Worm (Caenorhabditis elegans) whole organism, early embryonic: ENCODE data around the gene R01H2.4.

Experiments used
- aly-1 ChIP-seq: sonication (generic microtip); optimal IDR thresholded peaks from 2 replicates; lab custom pipeline; 2016; ENCODE audit warnings: missing genetic modification characterization, missing compliant biosample characterization
- ama-1 ChIP-seq: fragments of 150-350 bp; optimal IDR thresholded peaks from 2 replicates; lab custom pipeline; 2014
- flt-1 ChIP-seq: fragments of 200-800 bp; sonication (Bioruptor generic); IDR thresholded peaks from 2 replicates; pipeline ENCODE4 v1.3.6; 2022; ENCODE audit warnings: missing genetic modification characterization, missing compliant biosample characterization
- scrt-1 ChIP-seq: fragments of 200-800 bp; sonication (Bioruptor generic); IDR thresholded peaks from 2 replicates; pipeline ENCODE4 v1.3.6; 2022; ENCODE audit warnings: missing genetic modification characterization, missing compliant biosample characterization
- sea-1 ChIP-seq: fragments of 200-800 bp; sonication (Bioruptor generic); conservative IDR thresholded peaks from 2 replicates; pipeline ENCODE4 v1.3.6; 2022; ENCODE audit warnings: missing genetic modification characterization, missing compliant biosample characterization

DNA sequence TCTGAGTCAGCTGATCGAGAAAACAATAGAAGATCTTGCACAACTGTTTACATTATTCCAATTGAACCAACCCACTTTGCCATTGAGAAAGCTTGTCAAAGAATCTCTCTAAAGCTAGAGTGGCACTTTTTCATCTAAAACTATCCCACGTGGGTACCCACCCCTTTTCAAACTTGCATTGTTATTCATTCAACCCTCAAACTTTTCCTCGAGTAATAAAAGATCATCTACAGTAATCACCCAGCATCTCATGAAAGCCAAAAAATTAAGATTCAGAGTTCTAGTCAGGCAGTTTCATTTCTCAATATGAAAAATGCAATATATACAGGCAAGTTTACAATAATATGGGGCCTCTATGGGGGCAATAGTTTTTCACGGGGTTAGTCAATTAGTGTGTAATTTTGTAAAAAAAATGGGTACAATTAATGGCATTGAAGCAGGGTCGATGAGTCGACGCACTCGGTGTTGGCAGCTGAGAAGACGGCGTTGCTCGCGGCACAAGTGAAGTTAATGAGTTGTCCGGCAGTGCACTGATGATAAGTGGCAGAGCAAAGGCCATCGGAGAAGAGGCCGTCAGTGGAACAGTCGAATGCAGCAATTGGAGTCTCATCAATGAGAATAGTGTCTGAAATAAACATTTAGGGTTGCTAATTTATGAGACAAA lies 37.9 kb upstream of the R01H2.4 start:
- TF ChIP-seq ama-1 (no peak), aly-1 (tag; lab: Kevin White, UChicago) (no peak), flt-1 (GFP tag; lab: Robert Waterston, UW) (no peak), sea-1 (GFP tag; lab: Robert Waterston, UW) (no peak), scrt-1 (GFP tag; lab: Robert Waterston, UW) (no peak)
